Worm (Caenorhabditis elegans) whole organism, young adult: Measurements from ENCODE around the gene ZK1307.1.

Source experiments
- F57C9.4 ChIP-seq: sonication (generic microtip); optimal IDR thresholded peaks from 2 replicates; lab custom pipeline; 2017; ENCODE audit warnings: mild to moderate bottlenecking, missing genetic modification characterization, missing compliant biosample characterization
- athp-1 ChIP-seq: sonication (generic microtip); optimal IDR thresholded peaks from 2 replicates; lab custom pipeline; 2017; ENCODE audit warnings: mild to moderate bottlenecking, missing genetic modification characterization, missing compliant biosample characterization
- efl-1 ChIP-seq: fragments of 150-350 bp; optimal IDR thresholded peaks from 2 replicates; lab custom pipeline; 2014; ENCODE audit warnings: missing biosample characterization, missing genetic modification reagents, missing genetic modification characterization
- egl-18 ChIP-seq: fragments of 200-800 bp; sonication (Bioruptor generic); IDR thresholded peaks from 2 replicates; pipeline ENCODE4 v1.3.6; 2022; ENCODE audit warnings: missing genetic modification reagents, missing genetic modification characterization, missing compliant biosample characterization
- mcd-1 ChIP-seq: fragments of 200-800 bp; sonication (Bioruptor generic); IDR thresholded peaks from 2 replicates; pipeline ENCODE4 v1.3.6; 2022; ENCODE audit warnings: missing genetic modification reagents, missing genetic modification characterization, missing compliant biosample characterization
- rpc-1 ChIP-seq, 2 experiments: fragments of 150-350 bp in 1 of 2; sonication (generic microtip) in 1 of 2; optimal IDR thresholded peaks; 2 replicates each; lab custom pipeline; 2014 to 2018; ENCODE audit warnings: missing biosample characterization in 1 of 2, missing genetic modification characterization in 1 of 2, missing genetic modification reagents in 1 of 2, missing genotype in 1 of 2
- somi-1 ChIP-seq: fragments of 200-800 bp; sonication (Bioruptor generic); optimal IDR thresholded peaks from 2 replicates; lab custom pipeline; 2018; ENCODE audit warnings: mild to moderate bottlenecking, missing genetic modification characterization, missing compliant biosample characterization
- tlf-1 ChIP-seq: fragments of 200-800 bp; sonication (Bioruptor generic); optimal IDR thresholded peaks from 2 replicates; lab custom pipeline; 2018; ENCODE audit warnings: mild to moderate bottlenecking, missing genetic modification characterization, missing compliant biosample characterization
- unc-62 ChIP-seq: fragments of 150-350 bp; optimal IDR thresholded peaks from 2 replicates; lab custom pipeline; 2014; ENCODE audit warnings: missing biosample characterization, missing genetic modification reagents, missing genetic modification characterization

- TF ChIP-seq tlf-1 (GFP tag; lab: Kevin White, UChicago) (no peak), mcd-1 (GFP tag; lab: Robert Waterston, UW) (no peak), egl-18 (GFP tag; lab: Robert Waterston, UW) (no peak), efl-1 (no peak), athp-1 (tag; lab: Kevin White, UChicago) (no peak), unc-62 (GFP tag; lab: Kevin White, UChicago) (no peak), rpc-1 (optimal IDR thresholded peaks at IDR 0.05; lab: Kevin White, UChicago) (no peak), rpc-1 (tag; optimal IDR thresholded peaks at IDR 0.05; lab: Kevin White, UChicago) (no peak), F57C9.4 (tag; lab: Kevin White, UChicago) (no peak), somi-1 (GFP tag; lab: Kevin White, UChicago) (no peak)
Measured at ce11 chrII:9674678-9675077, 19.3 kb upstream of the ZK1307.1 start, which contains the start of gene arc-1.
